Worm (Caenorhabditis elegans) whole organism, L4 larva: ENCODE results near the gene Y15E3A.5.

Source experiments
- T20F7.1 ChIP-seq: fragments of 200-800 bp; sonication (Bioruptor generic); optimal IDR thresholded peaks from 2 replicates; lab custom pipeline; 2018; ENCODE audit warnings: mild to moderate bottlenecking, missing genetic modification characterization, missing compliant biosample characterization
- T26A8.4 ChIP-seq: fragments of 200-800 bp; sonication (Bioruptor generic); IDR thresholded peaks from 2 replicates; pipeline ENCODE4 v1.3.6; 2022; ENCODE audit warnings: missing genetic modification characterization, missing compliant biosample characterization
- ZK337.2 ChIP-seq: fragments of 200-800 bp; sonication (Bioruptor generic); IDR thresholded peaks from 2 replicates; pipeline ENCODE4 v1.3.6; 2022; ENCODE audit warnings: missing genetic modification reagents, missing genetic modification characterization, missing compliant biosample characterization
- aha-1 ChIP-seq: fragments of 150-350 bp; peaks from one replicate; lab custom pipeline; 2014; ENCODE audit warnings: missing biosample characterization, missing genetic modification characterization
- ama-1 ChIP-seq: fragments of 150-350 bp; optimal IDR thresholded peaks from 2 replicates; lab custom pipeline; 2014; ENCODE audit warnings: inconsistent platforms, mixed read lengths
- ceh-28 ChIP-seq: fragments of 150-350 bp; optimal IDR thresholded peaks from 2 replicates; lab custom pipeline; 2014; ENCODE audit warnings: missing biosample characterization, missing genetic modification reagents, missing genetic modification characterization
- ctbp-1 ChIP-seq: fragments of 200-800 bp; sonication (Bioruptor generic); IDR thresholded peaks from 2 replicates; pipeline ENCODE4 v1.3.6; 2022; ENCODE audit warnings: missing genetic modification reagents, missing genetic modification characterization, missing compliant biosample characterization
- daf-12 ChIP-seq: fragments of 150-350 bp; optimal IDR thresholded peaks from 2 replicates; lab custom pipeline; 2014; ENCODE audit warnings: missing biosample characterization, missing genetic modification reagents, missing genetic modification characterization
- daf-16 ChIP-seq, 3 experiments: sonication (generic microtip); optimal IDR thresholded peaks; 2 replicates each; lab custom pipeline; 2016 to 2017; ENCODE audit warnings: missing genetic modification characterization in 3 of 3, missing genetic modification reagents in 3 of 3, mild to moderate bottlenecking in 2 of 3, missing compliant biosample characterization in 2 of 3, missing biosample characterization in 1 of 3, moderate library complexity in 1 of 3
- dmd-6 ChIP-seq: fragments of 200-800 bp; sonication (Bioruptor generic); IDR thresholded peaks from 2 replicates; pipeline ENCODE4 v1.3.6; 2022; ENCODE audit warnings: missing genetic modification reagents, missing genetic modification characterization, missing compliant biosample characterization
- dmd-9 ChIP-seq: fragments of 200-800 bp; sonication (Bioruptor generic); IDR thresholded peaks from 2 replicates; pipeline ENCODE4 v1.3.6; 2022; ENCODE audit warnings: missing genetic modification reagents, missing genetic modification characterization, missing compliant biosample characterization
- dve-1 ChIP-seq: sonication (generic microtip); optimal IDR thresholded peaks from 2 replicates; lab custom pipeline; 2017; ENCODE audit warnings: antibody characterized with exemption, mild to moderate bottlenecking, missing genetic modification characterization, missing compliant biosample characterization; ENCODE audit not compliant: insufficient read depth
- hif-1 ChIP-seq, 2 experiments: sonication (generic microtip); optimal IDR thresholded peaks; 2 replicates each; lab custom pipeline; 2016 to 2017; ENCODE audit warnings: missing compliant biosample characterization in 2 of 2, missing genetic modification characterization in 2 of 2, missing genetic modification reagents in 2 of 2, missing genotype in 2 of 2, mild to moderate bottlenecking in 1 of 2
- hlh-11 ChIP-seq: fragments of 200-800 bp; sonication (Bioruptor generic); optimal IDR thresholded peaks from 2 replicates; lab custom pipeline; 2018; ENCODE audit warnings: mild to moderate bottlenecking, missing genetic modification characterization, missing compliant biosample characterization
- hlh-30 ChIP-seq: sonication (generic microtip); optimal IDR thresholded peaks from 2 replicates; lab custom pipeline; 2017; ENCODE audit warnings: antibody characterized with exemption, mild to moderate bottlenecking, missing genetic modification characterization, missing compliant biosample characterization; ENCODE audit not compliant: insufficient read depth
- lin-1 ChIP-seq: fragments of 200-800 bp; sonication (Bioruptor generic); IDR thresholded peaks from 2 replicates; pipeline ENCODE4 v1.3.6; 2022; ENCODE audit warnings: missing genetic modification reagents, missing genetic modification characterization, missing compliant biosample characterization
- lin-38 ChIP-seq: fragments of 200-800 bp; sonication (Bioruptor generic); IDR thresholded peaks from 2 replicates; pipeline ENCODE4 v1.3.6; 2022; ENCODE audit warnings: missing genetic modification reagents, missing genetic modification characterization, missing compliant biosample characterization
- lir-3 ChIP-seq: sonication (generic microtip); optimal IDR thresholded peaks from 2 replicates; lab custom pipeline; 2016; ENCODE audit warnings: mild to moderate bottlenecking, missing genetic modification characterization, missing compliant biosample characterization
- lsy-2 ChIP-seq, 2 experiments: fragments of 150-350 bp in 1 of 2; sonication (generic microtip) in 1 of 2; optimal IDR thresholded peaks; 2 replicates each; lab custom pipeline; 2014 to 2017; ENCODE audit warnings: missing biosample characterization in 2 of 2, missing genetic modification characterization in 2 of 2
- madf-5 ChIP-seq, 2 experiments: fragments of 200-800 bp; sonication (Bioruptor generic); IDR thresholded peaks; 2 replicates each; pipeline ENCODE4 v1.3.6; 2022; ENCODE audit warnings: missing compliant biosample characterization in 2 of 2, missing genetic modification characterization in 2 of 2
- mdl-1 ChIP-seq, 2 experiments: fragments of 150-350 bp in 1 of 2; sonication (generic microtip) in 1 of 2; optimal IDR thresholded peaks; 2 replicates each; lab custom pipeline; 2014 to 2017; ENCODE audit warnings: missing biosample characterization in 2 of 2, missing genetic modification characterization in 2 of 2
- mep-1 ChIP-seq: fragments of 150-350 bp; sonication (generic microtip); optimal IDR thresholded peaks from 3 replicates; lab custom pipeline; 2014; ENCODE audit warnings: missing biosample characterization, missing genetic modification characterization
- mes-2 ChIP-seq: sonication (generic microtip); optimal IDR thresholded peaks from 2 replicates; lab custom pipeline; 2016; ENCODE audit warnings: missing genotype, mild to moderate bottlenecking, missing genetic modification characterization, missing compliant biosample characterization; ENCODE audit not compliant: poor library complexity, severe bottlenecking
- mxl-2 ChIP-seq: fragments of 200-800 bp; sonication (Bioruptor generic); conservative IDR thresholded peaks from 2 replicates; pipeline ENCODE4 v1.3.6; 2022; ENCODE audit warnings: missing genetic modification reagents, missing genetic modification characterization, missing compliant biosample characterization
- nhr-10 ChIP-seq: fragments of 150-350 bp; optimal IDR thresholded peaks from 2 replicates; lab custom pipeline; 2014; ENCODE audit warnings: missing biosample characterization, missing genetic modification characterization
- nhr-102 ChIP-seq: sonication (generic microtip); optimal IDR thresholded peaks from 2 replicates; lab custom pipeline; 2016; ENCODE audit warnings: mild to moderate bottlenecking, missing genetic modification characterization, moderate library complexity, missing compliant biosample characterization
- nhr-11 ChIP-seq: fragments of 150-350 bp; optimal IDR thresholded peaks from 2 replicates; lab custom pipeline; 2014; ENCODE audit warnings: missing biosample characterization, missing genetic modification characterization
- nhr-25 ChIP-seq: sonication (generic microtip); optimal IDR thresholded peaks from 2 replicates; lab custom pipeline; 2017; ENCODE audit warnings: missing genetic modification characterization, mild to moderate bottlenecking, missing compliant biosample characterization, antibody characterized with exemption, moderate library complexity, borderline replicate concordance; ENCODE audit not compliant: insufficient read depth
- nhr-28 ChIP-seq: fragments of 150-350 bp; optimal IDR thresholded peaks from 2 replicates; lab custom pipeline; 2014; ENCODE audit warnings: missing biosample characterization, missing genetic modification characterization
- nhr-48 ChIP-seq: sonication (generic microtip); optimal IDR thresholded peaks from 2 replicates; lab custom pipeline; 2016; ENCODE audit warnings: mild to moderate bottlenecking, missing genetic modification characterization, missing compliant biosample characterization
- nhr-6 ChIP-seq: fragments of 150-350 bp; optimal IDR thresholded peaks from 2 replicates; lab custom pipeline; 2014; ENCODE audit warnings: missing biosample characterization, missing genetic modification characterization
- nhr-77 ChIP-seq: fragments of 150-350 bp; optimal IDR thresholded peaks from 2 replicates; lab custom pipeline; 2014; ENCODE audit warnings: missing biosample characterization, missing genetic modification characterization
- pha-4 ChIP-seq, 2 experiments: fragments of 150-350 bp in 1 of 2; fragments of 200-800 bp in 1 of 2; sonication (Bioruptor generic) in 1 of 2; IDR thresholded peaks in 1 of 2; optimal IDR thresholded peaks in 1 of 2; 2 replicates each; pipeline versions ENCODE4 v1.3.6 to Lab custom; 2014 to 2022; ENCODE audit warnings: missing genetic modification characterization in 2 of 2, missing genetic modification reagents in 2 of 2, missing biosample characterization in 1 of 2, missing compliant biosample characterization in 1 of 2
- php-3 ChIP-seq: fragments of 200-800 bp; sonication (Bioruptor generic); IDR thresholded peaks from 2 replicates; pipeline ENCODE4 v1.3.6; 2022; ENCODE audit warnings: missing genetic modification reagents, missing genetic modification characterization, missing compliant biosample characterization
- pqm-1 ChIP-seq: sonication (generic microtip); optimal IDR thresholded peaks from 2 replicates; lab custom pipeline; 2017; ENCODE audit warnings: missing biosample characterization, missing genetic modification characterization
- rbr-2 ChIP-seq: sonication (generic microtip); optimal IDR thresholded peaks from 2 replicates; lab custom pipeline; 2016; ENCODE audit warnings: missing genotype, missing genetic modification characterization, missing compliant biosample characterization
- sdz-12 ChIP-seq: fragments of 200-800 bp; sonication (Bioruptor generic); optimal IDR thresholded peaks from 2 replicates; lab custom pipeline; 2018; ENCODE audit warnings: mild to moderate bottlenecking, missing genetic modification characterization, missing compliant biosample characterization
- tra-1 ChIP-seq: fragments of 200-800 bp; sonication (Bioruptor generic); IDR thresholded peaks from 2 replicates; pipeline ENCODE4 v1.3.6; 2022; ENCODE audit warnings: missing genetic modification reagents, missing genetic modification characterization, missing compliant biosample characterization
- unc-130 ChIP-seq: sonication (generic microtip); optimal IDR thresholded peaks from 2 replicates; lab custom pipeline; 2016; ENCODE audit warnings: missing genetic modification reagents, missing genetic modification characterization, missing compliant biosample characterization
- unc-39 ChIP-seq: sonication (generic microtip); optimal IDR thresholded peaks from 2 replicates; lab custom pipeline; 2017; ENCODE audit warnings: missing biosample characterization, missing genetic modification characterization
- unc-62 ChIP-seq, 3 experiments: fragments of 150-350 bp in 1 of 3; sonication (generic microtip); optimal IDR thresholded peaks in 2 of 3; peaks in 1 of 3; 1 replicate in 1 of 3; 2 replicates in 2 of 3; lab custom pipeline; 2014 to 2017; ENCODE audit warnings: missing biosample characterization in 3 of 3, missing genetic modification characterization in 3 of 3, missing genetic modification reagents in 3 of 3, missing genotype in 1 of 3
- zfp-3 ChIP-seq: fragments of 200-800 bp; sonication (Bioruptor generic); conservative IDR thresholded peaks from 2 replicates; pipeline ENCODE4 v1.3.6; 2022; ENCODE audit warnings: missing genetic modification reagents, missing genetic modification characterization, missing compliant biosample characterization
- zip-2 ChIP-seq: fragments of 150-350 bp; optimal IDR thresholded peaks from 2 replicates; lab custom pipeline; 2014; ENCODE audit warnings: missing biosample characterization, missing genetic modification characterization
- ztf-11 ChIP-seq: fragments of 150-350 bp; optimal IDR thresholded peaks from 2 replicates; lab custom pipeline; 2014; ENCODE audit warnings: missing biosample characterization, missing genetic modification characterization
- ztf-7 ChIP-seq: fragments of 150-350 bp; optimal IDR thresholded peaks from 2 replicates; lab custom pipeline; 2014; ENCODE audit warnings: missing biosample characterization, missing genetic modification characterization

Y15E3A.5 gene

DNA sequence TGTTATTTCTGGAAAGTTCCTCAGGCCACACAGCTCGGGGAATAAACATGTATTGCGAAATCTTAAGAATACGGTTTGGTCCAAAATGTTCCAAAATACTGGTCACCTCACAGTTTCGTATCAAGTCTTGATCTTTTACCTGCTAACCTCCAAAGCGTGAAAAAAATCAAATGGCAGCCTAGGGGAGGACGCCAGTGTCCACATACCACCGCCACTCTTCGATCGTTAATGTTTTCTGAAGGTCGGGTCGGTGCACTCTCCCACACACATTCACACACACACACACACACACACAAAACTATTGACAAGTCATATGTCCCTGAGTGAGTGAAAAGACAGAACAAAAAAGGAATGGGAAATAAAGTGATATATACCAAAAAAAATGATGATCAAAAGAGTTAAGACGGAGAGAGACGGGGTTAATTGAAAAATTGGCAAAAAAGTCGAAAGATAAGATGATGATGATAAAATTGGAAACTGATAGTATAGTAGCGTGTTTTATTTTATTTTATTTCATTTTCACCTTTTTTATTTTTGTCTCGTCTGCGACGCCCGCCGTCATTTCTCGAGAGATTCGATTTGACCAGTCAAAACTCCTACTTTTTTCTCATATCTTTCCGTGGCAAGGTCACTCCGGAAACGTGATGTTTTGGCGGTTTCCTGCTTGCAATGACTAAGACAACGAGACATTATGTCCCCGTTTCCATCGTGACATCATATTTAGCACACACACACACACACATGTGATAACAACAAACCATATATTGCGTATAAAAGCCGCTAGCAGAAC, at the start of gene Y15E3A.5:
Gene Y15E3A.5, plus strand, starts transcription at position 752 of the 790 bp plus-strand sequence.
- TF ChIP-seq nhr-102 (tag; lab: Kevin White, UChicago) (peak; percentile 14), dve-1 (tag; lab: Kevin White, UChicago) (peak; percentile 77), mdl-1 (tag; optimal IDR thresholded peaks at IDR 0.05; lab: Kevin White, UChicago) (peak in 1 of 2 experiments; percentile 38), T26A8.4 (GFP tag; lab: Robert Waterston, UW) (no peak), daf-16 (GFP tag; optimal IDR thresholded peaks at IDR 0.05; lab: Kevin White, UChicago) (no peak), daf-16 (tag; optimal IDR thresholded peaks at IDR 0.05; lab: Kevin White, UChicago) (peak; percentile 67), nhr-28 (tag; lab: Kevin White, UChicago) (peak; percentile 90), T20F7.1 (peak; percentile 48), hif-1 (tag; optimal IDR thresholded peaks at IDR 0.05; lab: Kevin White, UChicago) (peak in 1 of 2 experiments; percentile 32), zip-2 (tag; lab: Kevin White, UChicago) (no peak), mes-2 (tag; lab: Kevin White, UChicago) (peak; percentile 60), pqm-1 (tag; lab: Kevin White, UChicago) (peak; percentile 90), aha-1 (tag; lab: Kevin White, UChicago) (peak; percentile 86), unc-62 (GFP tag; optimal IDR thresholded peaks at IDR 0.05 in 1 of 2; lab: Kevin White, UChicago) (peak in 1 of 2 experiments; percentile 85), unc-62 (tag; optimal IDR thresholded peaks at IDR 0.05; lab: Kevin White, UChicago) (no peak), nhr-6 (tag; lab: Kevin White, UChicago) (peak; percentile 92), dmd-6 (GFP tag; lab: Robert Waterston, UW) (peak; percentile 59), nhr-48 (tag; lab: Kevin White, UChicago) (peak; percentile 29), tra-1 (GFP tag; lab: Robert Waterston, UW) (peak; percentile 64; the same call in 1 of the 2 replicates), pha-4 (GFP tag; IDR thresholded peaks at IDR 0.05; lab: Robert Waterston, UW) (no peak), pha-4 (tag; optimal IDR thresholded peaks at IDR 0.05; lab: Kevin White, UChicago) (no peak), daf-12 (no peak), hlh-11 (peak; percentile 53), nhr-11 (peak; percentile 37), hlh-30 (tag; lab: Kevin White, UChicago) (peak; percentile 79), ama-1 (lab: Kevin White, UChicago) (peak; percentile 3), ZK337.2 (GFP tag; lab: Robert Waterston, UW) (no peak), lin-38 (no peak), nhr-25 (peak; percentile 43), nhr-10 (tag; lab: Kevin White, UChicago) (peak; percentile 35), lin-1 (GFP tag; lab: Robert Waterston, UW) (peak; percentile 50; the same call in 1 of the 2 replicates), nhr-77 (peak; percentile 62), sdz-12 (GFP tag; lab: Kevin White, UChicago) (no peak), lsy-2 (tag; optimal IDR thresholded peaks at IDR 0.05; lab: Kevin White, UChicago) (peak in 1 of 2 experiments; percentile 43), mep-1 (peak; percentile 81), dmd-9 (GFP tag; lab: Robert Waterston, UW) (no peak), lir-3 (tag; lab: Kevin White, UChicago) (no peak)
- TF ChIP-seq, all 104 proteins: peak for 25

DNA sequence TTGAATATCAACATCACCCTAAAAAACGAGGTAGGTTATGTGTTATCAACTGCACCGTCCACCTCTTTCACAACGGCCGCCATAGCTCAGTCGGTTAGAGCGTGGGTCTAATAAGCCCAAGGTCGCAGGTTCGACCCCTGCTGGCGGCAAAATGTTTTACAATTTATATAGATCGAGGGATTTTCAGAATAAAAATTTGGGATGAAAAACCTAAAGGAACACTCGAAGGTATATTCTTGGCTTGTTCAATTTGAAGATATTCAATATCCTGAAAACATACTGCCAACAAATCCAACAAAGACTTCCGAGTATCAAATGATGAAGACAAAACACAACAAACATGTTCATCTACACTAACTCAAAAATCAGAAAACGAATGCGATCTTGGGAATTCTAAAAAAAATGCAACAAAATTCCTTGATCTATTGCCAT, 42.9 kb upstream of the Y15E3A.5 start:
- TF ChIP-seq ztf-11 (tag; lab: Kevin White, UChicago) = no peak
- no peak for TF ChIP-seq mdl-1 (tag; optimal IDR thresholded peaks at IDR 0.05; lab: Kevin White, UChicago)
- TF ChIP-seq unc-130 (GFP tag; lab: Kevin White, UChicago) = peak; percentile 45
- TF ChIP-seq ceh-28 (tag; lab: Kevin White, UChicago) = no peak
- TF ChIP-seq dve-1 (tag; lab: Kevin White, UChicago) = peak; percentile 83
- 0 out of 2 replicates have a peak, but pooled peaks have one; percentile 56 for TF ChIP-seq zfp-3 (GFP tag; lab: Robert Waterston, UW)
- no peak for TF ChIP-seq unc-39 (tag; lab: Kevin White, UChicago)
- no peak for TF ChIP-seq daf-12
- TF ChIP-seq rbr-2 (tag; lab: Kevin White, UChicago) = peak; percentile 39
- peak; percentile 65 for TF ChIP-seq lir-3 (tag; lab: Kevin White, UChicago)
- no peak for TF ChIP-seq php-3 (GFP tag; lab: Robert Waterston, UW)
- peak; percentile 9 for TF ChIP-seq hlh-30 (tag; lab: Kevin White, UChicago)
- peak; percentile 37 for TF ChIP-seq ztf-7
- no peak for TF ChIP-seq mxl-2 (GFP tag; lab: Robert Waterston, UW)
- TF ChIP-seq nhr-28 (tag; lab: Kevin White, UChicago) = no peak
- TF ChIP-seq ctbp-1 (GFP tag; lab: Robert Waterston, UW) = peak; percentile 68; the same call in 1 of the 2 replicates
- peak in 1 of 2 experiments; percentile 68; a peak in 1 of 4 replicates for TF ChIP-seq madf-5 (GFP tag; IDR thresholded peaks at IDR 0.05; lab: Robert Waterston, UW)
- no peak for TF ChIP-seq nhr-6 (tag; lab: Kevin White, UChicago)
- TF ChIP-seq zip-2 (tag; lab: Kevin White, UChicago) = peak; percentile 62
